Fruit fly (Drosophila melanogaster): ENCODE results near the gene CG1544.

The CG1544 gene

dm6 chr3R:31218997-31219992 is 22.6 kb downstream of the CG1544 start, which contains the start of gene ATPsynC (continued):
- TF ChIP-seq CG7987 (GFP tag; optimal IDR thresholded peaks at IDR 0.05): peak; percentile 53
- peak; percentile 79 for TF ChIP-seq CG6854 (GFP tag; optimal IDR thresholded peaks at IDR 0.05)
- no peak for TF ChIP-seq crol (GFP tag; IDR thresholded peaks at IDR 0.05)
- TF ChIP-seq Sin3A (optimal IDR thresholded peaks at IDR 0.05): peak; percentile 79
- peak; percentile 49 for TF ChIP-seq CG6254 (GFP tag; optimal IDR thresholded peaks at IDR 0.05)
- TF ChIP-seq tx (GFP tag; optimal IDR thresholded peaks at IDR 0.05): peak; percentile 24
- no peak for TF ChIP-seq gsb (GFP tag; IDR thresholded peaks at IDR 0.05)
- TF ChIP-seq psq (GFP tag; optimal IDR thresholded peaks at IDR 0.05): no peak
- TF ChIP-seq CG6175 (GFP tag; IDR thresholded peaks at IDR 0.05): no peak
- no peak for TF ChIP-seq kay (GFP tag; optimal IDR thresholded peaks at IDR 0.05)
- TF ChIP-seq p53 (GFP tag; optimal IDR thresholded peaks at IDR 0.05): peak; percentile 67
- peak; percentile 93 for TF ChIP-seq CG12659 (GFP tag; optimal IDR thresholded peaks at IDR 0.05)
- TF ChIP-seq dan (GFP tag; IDR thresholded peaks at IDR 0.05): no peak
- TF ChIP-seq CG2875 (GFP tag; optimal IDR thresholded peaks at IDR 0.05): no peak
- no peak for TF ChIP-seq sob (GFP tag; IDR thresholded peaks at IDR 0.05)
- no peak for TF ChIP-seq Fer2 (tag; optimal IDR thresholded peaks at IDR 0.05)
- TF ChIP-seq CG11504 (tag; optimal IDR thresholded peaks at IDR 0.05): peak; percentile 20
- peak; percentile 35 for TF ChIP-seq eyg (GFP tag; optimal IDR thresholded peaks at IDR 0.05)
- TF ChIP-seq sd (tag; optimal IDR thresholded peaks at IDR 0.05): peak; percentile 37
- peak; percentile 26 for TF ChIP-seq pum (GFP tag; optimal IDR thresholded peaks at IDR 0.05)
- peak; percentile 41 for TF ChIP-seq Mad (GFP tag; optimal IDR thresholded peaks at IDR 0.05)
- no peak for TF ChIP-seq ranshi (GFP tag; IDR thresholded peaks at IDR 0.05)
- TF ChIP-seq ssp (GFP tag; IDR thresholded peaks at IDR 0.05): no peak
- no peak for TF ChIP-seq vvl (GFP tag; IDR thresholded peaks at IDR 0.05)
- TF ChIP-seq sisA (GFP tag; IDR thresholded peaks at IDR 0.05): no peak
- no peak for TF ChIP-seq CG18011 (GFP tag; optimal IDR thresholded peaks at IDR 0.05)
- no peak for TF ChIP-seq Nf-YA (GFP tag; IDR thresholded peaks at IDR 0.05)
- TF ChIP-seq hbn (GFP tag; IDR thresholded peaks at IDR 0.05; ENCODE audit: partially characterized antibody): no peak
- TF ChIP-seq en (GFP tag; optimal IDR thresholded peaks at IDR 0.05): no peak
- no peak for TF ChIP-seq Drgx (GFP tag; IDR thresholded peaks at IDR 0.05)
- TF ChIP-seq CG5953 (GFP tag; IDR thresholded peaks at IDR 0.05): no peak
- TF ChIP-seq CG1024 (GFP tag; IDR thresholded peaks at IDR 0.05): no peak
- TF ChIP-seq CG33213 (GFP tag; optimal IDR thresholded peaks at IDR 0.05): peak; percentile 89
- no peak for TF ChIP-seq ac (GFP tag; optimal IDR thresholded peaks at IDR 0.05)
- TF ChIP-seq CG18764 (GFP tag; optimal IDR thresholded peaks at IDR 0.05): no peak
- no peak for TF ChIP-seq lbe (GFP tag; optimal IDR thresholded peaks at IDR 0.05)
- no peak for TF ChIP-seq corto (GFP tag; optimal IDR thresholded peaks at IDR 0.05)
- TF ChIP-seq luna (GFP tag; optimal IDR thresholded peaks at IDR 0.05): no peak
- peak; percentile 2 for TF ChIP-seq unpg (GFP tag; optimal IDR thresholded peaks at IDR 0.05)
- TF ChIP-seq knrl (GFP tag; IDR thresholded peaks at IDR 0.05; ENCODE audit: partially characterized antibody): no peak
- no peak for TF ChIP-seq Vsx1 (GFP tag; optimal IDR thresholded peaks at IDR 0.05)
- TF ChIP-seq CG6813 (GFP tag; optimal IDR thresholded peaks at IDR 0.05): peak; percentile 34
- no peak for TF ChIP-seq Usf (GFP tag; optimal IDR thresholded peaks at IDR 0.05)
- TF ChIP-seq NfI (GFP tag; optimal IDR thresholded peaks at IDR 0.05): peak; percentile 17
- TF ChIP-seq CG17186 (GFP tag; optimal IDR thresholded peaks at IDR 0.05): peak; percentile 88
- TF ChIP-seq Blimp-1 (GFP tag; optimal IDR thresholded peaks at IDR 0.05): no peak
- peak; percentile 15 for TF ChIP-seq yki (optimal IDR thresholded peaks at IDR 0.05)
- no peak for TF ChIP-seq CG11560 (tag; IDR thresholded peaks at IDR 0.05)
- no peak for TF ChIP-seq D19B (GFP tag; optimal IDR thresholded peaks at IDR 0.05)
- TF ChIP-seq CG8924 (tag; optimal IDR thresholded peaks at IDR 0.05): peak; percentile 48
